Worm (Caenorhabditis elegans) whole organism, L4/young adult: ENCODE measurements around the gene F02D8.9.

Experiments used
- W03F9.2 ChIP-seq: fragments of 150-350 bp; optimal IDR thresholded peaks from 2 replicates; lab custom pipeline; 2014; ENCODE audit warnings: missing biosample characterization, missing genetic modification characterization
- dao-5 ChIP-seq: sonication (generic microtip); optimal IDR thresholded peaks from 2 replicates; lab custom pipeline; 2016; ENCODE audit warnings: missing genotype, missing genetic modification characterization, moderate library complexity, missing compliant biosample characterization
- him-1 ChIP-seq: sonication (generic microtip); optimal IDR thresholded peaks from 2 replicates; lab custom pipeline; 2016; ENCODE audit warnings: missing genotype, missing genetic modification reagents, missing genetic modification characterization, missing compliant biosample characterization

The F02D8.9 gene

DNA sequence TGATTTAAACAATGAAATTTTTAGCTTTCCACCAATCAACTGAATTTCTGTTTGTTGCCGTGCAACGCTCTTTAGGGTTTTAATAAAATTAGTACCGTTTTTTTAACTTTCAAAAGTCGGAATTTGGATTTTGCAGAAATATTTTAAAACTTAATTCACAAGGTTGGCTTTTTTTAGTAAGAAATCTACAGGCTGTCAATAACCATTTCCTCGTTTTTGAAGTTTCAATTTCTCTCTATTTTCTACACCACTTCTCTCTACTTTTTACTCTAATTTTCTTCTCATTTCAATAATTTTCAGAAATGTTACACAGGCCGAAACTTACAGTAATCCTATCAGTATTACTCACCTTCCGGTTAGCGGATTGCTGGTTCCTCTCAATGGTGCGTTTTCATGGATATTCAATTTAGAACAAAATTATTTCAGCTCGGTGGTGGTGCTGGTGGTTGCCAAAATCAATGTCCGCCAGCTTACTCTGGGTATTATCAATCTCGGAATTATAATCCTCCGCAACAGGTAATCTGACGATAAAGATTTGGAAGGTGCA is 22.7 kb upstream of the F02D8.9 start, which contains the start of the genes grd-12 and F02D8.1:
Gene grd-12, plus strand, starts transcription at position 301 of the 547 bp plus-strand sequence.
Gene F02D8.1, minus strand, starts transcription at position 497 of the 547 bp plus-strand sequence.
- TF ChIP-seq dao-5 (tag; lab: Kevin White, UChicago): no peak
- no peak for TF ChIP-seq him-1
- TF ChIP-seq W03F9.2 (tag; lab: Kevin White, UChicago): no peak

DNA sequence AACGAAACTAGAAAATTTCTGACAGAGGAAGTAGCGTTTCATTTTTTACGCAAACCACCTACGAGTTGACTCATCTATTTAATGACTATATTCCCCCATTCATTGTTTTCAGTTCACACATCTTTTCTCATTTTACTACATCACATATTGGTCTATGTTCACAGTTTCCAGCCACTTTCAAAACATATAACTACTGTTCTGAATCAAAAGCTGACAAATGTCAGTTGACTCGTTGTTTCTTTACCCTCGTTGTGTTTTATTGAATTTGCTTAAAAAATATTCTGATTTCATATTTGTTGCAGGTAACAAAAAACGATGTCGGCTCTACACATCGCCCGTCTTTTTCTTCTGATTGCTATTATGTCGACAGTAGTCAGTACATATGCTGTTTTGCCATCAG is 15.6 kb upstream of the F02D8.9 start, which contains the start of gene nlp-59:
Gene nlp-59, plus strand, starts transcription at position 301 of the 400 bp plus-strand sequence.
- no peak for TF ChIP-seq him-1
- no peak for TF ChIP-seq dao-5 (tag; lab: Kevin White, UChicago)
- TF ChIP-seq W03F9.2 (tag; lab: Kevin White, UChicago): no peak

DNA sequence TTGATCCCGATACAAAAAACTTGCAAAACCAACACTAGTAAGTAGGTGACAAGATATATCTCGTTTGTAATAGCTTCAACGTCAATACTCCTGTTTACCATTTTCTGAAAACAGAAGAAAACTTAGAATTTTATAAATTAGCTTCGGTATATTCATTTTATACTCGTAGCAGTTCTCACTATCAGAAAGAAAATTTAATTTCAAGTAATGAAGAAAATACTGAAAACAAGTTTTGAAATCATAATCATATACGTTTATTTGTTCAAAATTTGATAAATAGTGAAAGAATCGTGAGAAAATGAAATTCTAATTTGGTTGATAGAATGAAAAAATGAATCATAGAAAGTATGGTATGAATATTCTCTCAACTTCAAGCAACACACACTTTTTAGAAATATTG is 943 bp downstream of the F02D8.9 start, which contains the start of gene C30G7.5:
Gene C30G7.5, minus strand, starts transcription at position 101 of the 400 bp plus-strand sequence.
- TF ChIP-seq W03F9.2 (tag; lab: Kevin White, UChicago) (no peak), him-1 (no peak), dao-5 (tag; lab: Kevin White, UChicago) (no peak)

DNA sequence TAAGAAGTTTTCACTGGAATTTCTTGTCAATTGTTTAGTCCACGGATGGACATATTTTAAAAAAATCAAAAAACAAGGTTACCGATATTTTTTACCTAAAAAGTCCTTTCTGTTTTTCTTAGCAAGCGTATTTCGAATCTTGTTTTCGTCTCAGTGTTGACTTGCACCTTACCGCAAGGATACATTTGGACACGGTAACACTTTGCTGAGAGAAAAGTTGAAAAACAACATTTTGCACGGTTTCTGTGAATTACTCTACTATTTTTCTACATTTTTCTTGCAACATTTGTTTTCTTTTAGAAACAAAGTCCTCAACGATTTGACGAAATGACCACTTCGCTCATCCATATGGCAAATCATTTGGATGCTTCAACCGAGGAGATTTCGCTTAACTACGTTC is 6.1 kb downstream of the F02D8.9 start, which contains the start of gene hil-1:
Gene hil-1, plus strand, starts transcription at position 301 of the 400 bp plus-strand sequence.
- TF ChIP-seq him-1 (no peak), W03F9.2 (tag; lab: Kevin White, UChicago) (no peak), dao-5 (tag; lab: Kevin White, UChicago) (no peak)

DNA sequence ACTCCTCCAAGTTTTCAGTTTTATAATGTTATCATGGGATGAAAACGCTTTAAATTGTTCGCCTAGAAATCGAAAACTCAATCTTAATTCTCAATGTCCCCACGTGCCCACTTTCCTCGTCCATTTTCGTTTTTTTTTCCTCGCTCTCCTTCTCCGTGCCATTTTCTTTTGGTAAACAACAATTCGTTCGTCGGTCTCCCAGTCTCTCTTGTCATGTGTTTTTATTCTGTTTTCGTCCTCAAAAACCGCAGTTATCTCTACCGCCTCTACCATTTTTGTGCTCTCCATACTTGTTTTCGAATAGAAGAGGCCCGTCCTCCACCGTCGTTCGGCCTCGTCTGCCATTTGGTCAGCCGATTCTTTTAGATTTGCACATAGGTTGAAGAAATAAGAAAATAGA is 7.0 kb downstream of the F02D8.9 start:
- TF ChIP-seq dao-5 (tag; lab: Kevin White, UChicago) (no peak), him-1 (no peak), W03F9.2 (tag; lab: Kevin White, UChicago) (no peak)

DNA sequence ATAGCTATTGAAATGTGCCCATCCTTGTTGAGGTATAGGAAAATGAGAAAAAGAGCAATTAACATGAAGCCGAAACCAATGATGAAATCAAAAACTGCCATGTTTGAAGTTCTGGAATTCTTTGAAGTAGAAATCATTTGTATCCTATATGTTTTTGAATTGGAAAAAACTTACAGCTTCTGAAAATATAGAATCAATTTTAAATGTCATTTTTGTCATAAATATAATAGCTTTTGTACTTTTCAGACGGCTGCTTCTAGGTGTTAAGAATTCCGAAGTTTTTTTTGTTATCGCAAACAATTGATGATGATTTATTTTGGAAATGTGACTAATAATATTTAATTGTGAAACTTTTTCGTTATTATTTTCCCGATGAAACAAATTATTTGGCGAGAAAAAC is 8.6 kb downstream of the F02D8.9 start, which contains the start of gene C30G7.4:
Gene C30G7.4, minus strand, starts transcription at position 101 of the 400 bp plus-strand sequence.
- no peak for TF ChIP-seq W03F9.2 (tag; lab: Kevin White, UChicago)
- TF ChIP-seq dao-5 (tag; lab: Kevin White, UChicago): no peak
- TF ChIP-seq him-1: no peak

DNA sequence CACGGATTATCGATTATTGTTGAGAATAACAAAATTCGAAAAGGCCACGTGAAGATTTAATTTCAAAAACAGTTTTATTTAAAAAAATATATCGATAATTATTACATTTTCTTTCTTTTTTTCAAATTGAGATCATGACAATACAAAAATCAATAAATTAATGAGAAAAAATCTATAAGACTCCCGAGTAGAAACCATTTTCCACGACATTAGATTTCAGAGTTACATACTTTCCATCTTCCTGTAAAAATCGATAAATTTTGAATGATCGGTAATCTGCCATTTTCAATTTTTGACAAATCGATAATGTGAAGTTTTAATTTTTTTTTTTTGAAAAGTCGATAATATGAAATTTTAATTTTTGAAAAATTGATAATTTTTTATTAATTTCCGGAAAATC is 9.9 kb downstream of the F02D8.9 start, which contains the start of gene C30G7.3:
Gene C30G7.3, minus strand, starts transcription at position 8 of the 400 bp plus-strand sequence.
- no peak for TF ChIP-seq dao-5 (tag; lab: Kevin White, UChicago)
- TF ChIP-seq him-1: no peak
- TF ChIP-seq W03F9.2 (tag; lab: Kevin White, UChicago): no peak

DNA sequence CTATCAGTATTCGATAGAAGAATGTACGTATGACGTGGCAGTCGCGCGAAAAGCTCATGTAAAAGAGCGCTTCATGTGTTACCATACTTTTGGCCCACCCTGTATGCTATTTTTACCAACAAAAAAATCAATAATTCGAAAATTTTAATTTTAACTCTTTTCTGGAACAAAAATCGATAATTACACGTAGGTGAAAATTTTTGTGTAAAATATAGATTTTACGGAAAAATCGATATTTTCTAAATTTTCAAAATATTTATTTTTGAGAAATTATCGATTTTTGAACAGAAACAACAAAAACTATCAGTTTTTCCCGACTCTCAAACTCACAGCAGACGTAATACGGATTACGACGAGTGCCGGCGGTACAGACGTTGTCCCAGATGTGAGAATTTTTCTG is 10.5 kb downstream of the F02D8.9 start:
- no peak for TF ChIP-seq him-1
- no peak for TF ChIP-seq W03F9.2 (tag; lab: Kevin White, UChicago)
- no peak for TF ChIP-seq dao-5 (tag; lab: Kevin White, UChicago)

DNA sequence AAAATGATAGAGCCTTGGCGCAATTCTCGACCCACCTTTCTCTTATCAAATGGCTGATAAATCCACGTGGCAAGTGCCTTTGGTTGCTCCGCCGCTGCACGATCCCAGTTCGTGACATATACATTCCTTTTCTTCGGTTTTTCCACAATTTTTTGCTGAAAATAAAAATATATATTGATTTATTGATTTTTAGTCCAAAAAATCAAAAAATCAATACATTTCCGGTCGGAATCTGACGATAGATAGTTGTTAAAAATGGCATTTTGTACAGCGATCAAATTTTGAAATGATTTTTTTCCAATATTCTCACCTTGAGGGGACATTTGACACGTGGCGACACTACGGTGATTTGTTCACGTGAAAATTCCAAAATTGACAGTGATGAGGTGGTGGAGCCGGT is 11.8 kb downstream of the F02D8.9 start:
- no peak for TF ChIP-seq W03F9.2 (tag; lab: Kevin White, UChicago)
- TF ChIP-seq dao-5 (tag; lab: Kevin White, UChicago): no peak
- TF ChIP-seq him-1: no peak

DNA sequence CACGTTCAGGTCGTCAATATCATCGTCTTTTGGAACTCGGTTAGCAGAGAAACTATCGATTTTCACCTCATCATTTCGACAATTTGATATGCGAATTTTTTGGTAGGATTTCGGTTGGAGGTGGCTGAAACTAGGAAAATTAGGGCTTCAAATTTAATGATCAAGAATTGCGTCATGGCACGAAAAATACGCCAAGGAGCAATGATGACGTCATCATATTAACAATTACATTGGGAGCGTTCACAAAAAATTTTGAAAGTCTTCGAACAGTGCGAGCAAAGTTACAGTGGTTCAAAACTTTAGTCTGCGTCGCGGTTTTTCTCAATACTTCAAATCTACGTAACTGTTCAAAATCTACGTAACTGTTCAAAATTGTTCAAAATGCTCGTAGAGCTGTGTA is 12.7 kb downstream of the F02D8.9 start:
- no peak for TF ChIP-seq him-1
- no peak for TF ChIP-seq dao-5 (tag; lab: Kevin White, UChicago)
- TF ChIP-seq W03F9.2 (tag; lab: Kevin White, UChicago): no peak

DNA sequence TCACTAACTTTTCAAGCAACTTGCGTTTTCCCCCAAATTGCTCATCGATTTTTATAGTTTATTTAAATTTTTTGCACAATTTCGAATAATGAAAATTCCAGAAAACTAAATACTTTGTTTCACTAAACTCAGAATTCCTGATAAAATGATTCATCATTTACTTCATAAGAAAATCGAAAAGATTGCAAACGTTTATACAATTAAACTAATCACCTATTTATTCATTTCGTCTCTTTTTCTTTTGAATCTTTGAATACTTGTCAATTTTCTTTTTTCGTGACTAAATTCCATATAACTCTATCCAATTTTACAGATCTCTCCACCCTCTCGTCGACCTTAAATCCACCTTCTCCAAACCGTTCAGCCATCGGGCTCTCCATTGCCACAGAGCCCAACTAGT is 19.0 kb downstream of the F02D8.9 start, which contains the start of gene C30G7.2:
Gene C30G7.2, plus strand, starts transcription at position 301 of the 400 bp plus-strand sequence.
- TF ChIP-seq him-1: no peak
- no peak for TF ChIP-seq W03F9.2 (tag; lab: Kevin White, UChicago)
- no peak for TF ChIP-seq dao-5 (tag; lab: Kevin White, UChicago)

DNA sequence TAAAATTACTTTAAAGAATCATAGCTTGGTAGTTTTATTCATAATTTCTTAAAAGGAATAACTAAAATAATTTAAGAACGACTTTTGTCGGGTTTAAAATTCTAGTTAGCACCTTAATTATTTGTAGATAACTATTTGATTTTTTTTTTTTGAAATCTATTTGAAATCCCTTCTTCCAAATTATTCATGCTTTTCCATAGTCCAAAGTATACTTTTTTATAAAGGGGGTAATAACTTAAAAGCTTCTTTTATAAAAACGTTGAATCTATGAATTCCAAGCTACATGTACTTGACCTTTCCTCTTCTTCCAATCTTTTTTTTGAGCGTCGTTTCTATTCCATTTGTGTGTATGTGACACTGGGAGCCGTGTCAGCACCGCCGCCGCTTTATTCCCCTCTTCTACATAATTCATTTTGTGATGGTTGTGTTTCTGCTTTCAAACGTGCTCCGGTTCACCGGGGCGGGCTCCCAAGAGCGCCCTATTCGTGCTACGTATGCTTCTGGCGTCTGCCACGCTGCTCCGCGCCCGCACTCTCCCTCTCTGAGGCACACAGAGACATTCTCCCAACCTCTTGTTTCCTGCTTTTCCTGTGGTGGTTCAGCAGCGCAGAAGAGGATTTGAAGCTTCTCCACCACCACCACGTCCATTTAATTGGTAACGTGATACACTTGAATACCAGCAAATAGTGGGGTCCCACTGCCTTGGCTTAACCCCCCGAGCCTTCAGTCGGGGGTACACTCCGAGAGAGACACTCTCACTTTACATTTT is 21.9 kb downstream of the F02D8.9 start:
- TF ChIP-seq him-1 (no peak), dao-5 (tag; lab: Kevin White, UChicago) (no peak), W03F9.2 (tag; lab: Kevin White, UChicago) (no peak)

DNA sequence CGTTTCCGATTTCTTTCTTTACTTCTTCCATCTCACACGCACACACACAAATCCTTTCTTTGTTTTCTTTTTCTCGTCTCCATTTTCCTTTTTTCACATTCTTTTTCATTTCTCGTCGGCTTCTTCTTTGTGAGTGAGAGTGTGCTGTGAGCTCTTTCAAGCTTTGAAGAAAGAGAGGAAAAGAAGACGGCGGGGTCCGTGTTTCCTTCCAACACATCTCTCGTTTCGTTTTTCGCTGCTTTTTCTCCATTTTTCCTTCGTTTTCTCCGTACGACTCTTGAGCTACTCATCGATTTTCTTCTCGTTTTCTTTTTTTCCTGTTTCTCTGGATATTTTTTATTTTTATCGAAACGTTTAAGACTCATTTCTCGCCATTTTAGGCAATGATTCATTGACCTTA is 25.4 kb downstream of the F02D8.9 start:
- TF ChIP-seq him-1 (peak; percentile 69), W03F9.2 (tag; lab: Kevin White, UChicago) (no peak)

DNA sequence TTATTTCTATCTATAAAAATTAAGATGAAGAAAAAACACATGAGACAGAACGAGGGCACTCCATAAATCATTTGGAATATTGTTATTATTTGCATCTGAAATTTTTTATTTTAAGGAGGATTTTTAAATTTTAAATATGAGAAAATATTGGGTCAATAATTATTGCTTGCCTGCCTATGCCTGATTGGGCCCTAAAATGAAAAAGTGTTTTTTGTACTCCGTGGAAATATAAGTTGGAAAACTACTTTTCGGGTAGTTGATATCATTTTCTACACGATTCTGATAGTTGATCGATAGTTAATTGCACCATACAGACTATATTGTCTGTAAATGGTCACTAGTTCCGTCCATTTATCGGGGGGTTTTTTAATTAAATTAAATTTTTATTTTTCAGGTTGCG is 27.3 kb downstream of the F02D8.9 start, which contains the start of gene srg-55:
Gene srg-55, minus strand, starts transcription at position 101 of the 400 bp plus-strand sequence.
- TF ChIP-seq him-1 (no peak), dao-5 (tag; lab: Kevin White, UChicago) (no peak), W03F9.2 (tag; lab: Kevin White, UChicago) (no peak)
